Fruit fly (Drosophila melanogaster) whole organism, embryonic: ENCODE measurements around the gene CG5235.

Experiments used
- BEAF-32 ChIP-seq: fragments of 200-800 bp; sonication (Bioruptor generic); optimal IDR thresholded peaks from 3 replicates; lab custom pipeline; 2017; ENCODE audit warnings: missing biosample characterization, missing genetic modification characterization, mild to moderate bottlenecking, moderate library complexity, missing genetic modification reagents
- CG11504 ChIP-seq: fragments of 200-800 bp; sonication (Bioruptor generic); optimal IDR thresholded peaks from 3 replicates; lab custom pipeline; 2019; ENCODE audit warnings: missing biosample characterization, mild to moderate bottlenecking, missing genetic modification characterization, moderate library complexity
- CG12744 ChIP-seq: fragments of 200-800 bp; sonication (Bioruptor generic); optimal IDR thresholded peaks from 2 replicates; lab custom pipeline; 2016; ENCODE audit warnings: missing biosample characterization, missing genetic modification characterization
- CG13287 ChIP-seq: fragments of 200-800 bp; sonication (Bioruptor generic); IDR thresholded peaks from 2 replicates; pipeline ENCODE4 v1.3.6; 2022; ENCODE audit warnings: missing biosample characterization, missing genetic modification characterization; ENCODE audit not compliant: partially characterized antibody
- CG14710 ChIP-seq: fragments of 200-800 bp; sonication (Bioruptor generic); optimal IDR thresholded peaks from 3 replicates; lab custom pipeline; 2019; ENCODE audit warnings: missing biosample characterization, mild to moderate bottlenecking, missing genetic modification characterization, moderate library complexity
- CG15514 ChIP-seq: fragments of 200-800 bp; sonication (Bioruptor generic); optimal IDR thresholded peaks from 3 replicates; lab custom pipeline; 2017; ENCODE audit warnings: missing biosample characterization, missing genetic modification characterization, mild to moderate bottlenecking, moderate library complexity, missing genetic modification reagents
- CG17385 ChIP-seq: fragments of 200-800 bp; sonication (Bioruptor generic); optimal IDR thresholded peaks from 3 replicates; lab custom pipeline; 2018; ENCODE audit warnings: missing biosample characterization, mild to moderate bottlenecking, missing genetic modification characterization
- CG1792 ChIP-seq: fragments of 200-800 bp; sonication (Bioruptor generic); optimal IDR thresholded peaks from 2 replicates; lab custom pipeline; 2016; ENCODE audit warnings: missing biosample characterization, missing genetic modification characterization
- CG34422 ChIP-seq: fragments of 200-800 bp; sonication (Bioruptor generic); IDR thresholded peaks from 3 replicates; pipeline ENCODE4 v1.3.6; 2022; ENCODE audit warnings: missing biosample characterization, missing genetic modification characterization
- CG9797 ChIP-seq: fragments of 200-800 bp; sonication (Bioruptor generic); optimal IDR thresholded peaks from 3 replicates; lab custom pipeline; 2018; ENCODE audit warnings: missing biosample characterization, mild to moderate bottlenecking, missing genetic modification characterization
- Chrac-16 ChIP-seq: fragments of 200-800 bp; sonication (Bioruptor generic); optimal IDR thresholded peaks from 3 replicates; lab custom pipeline; 2016; ENCODE audit warnings: missing biosample characterization, missing genetic modification characterization
- CoRest ChIP-seq: fragments of 200-800 bp; sonication (Bioruptor generic); optimal IDR thresholded peaks from 3 replicates; lab custom pipeline; 2018; ENCODE audit warnings: missing biosample characterization, mild to moderate bottlenecking, missing genetic modification characterization, moderate library complexity
- Dfd ChIP-seq, 2 experiments: fragments of >200 bp; optimal IDR thresholded peaks; 2 replicates each; lab custom pipeline; 2017; ENCODE audit warnings: missing biosample characterization in 2 of 2, missing genetic modification characterization in 2 of 2
- Dref ChIP-seq: fragments of 200-800 bp; sonication (Bioruptor generic); IDR thresholded peaks from 2 replicates; pipeline ENCODE4 v1.3.6; 2022; ENCODE audit warnings: missing biosample characterization, missing genetic modification characterization
- E2f2 ChIP-seq: fragments of 200-800 bp; sonication (Bioruptor generic); IDR thresholded peaks from 2 replicates; pipeline ENCODE4 v1.3.6; 2022; ENCODE audit warnings: missing biosample characterization, missing genetic modification characterization
- Ets97D ChIP-seq: fragments of 200-800 bp; sonication (Bioruptor generic); optimal IDR thresholded peaks from 3 replicates; lab custom pipeline; 2016; ENCODE audit warnings: missing biosample characterization, missing genetic modification characterization
- Fer3 ChIP-seq: fragments of 200-800 bp; sonication (Bioruptor generic); optimal IDR thresholded peaks from 2 replicates; lab custom pipeline; 2018; ENCODE audit warnings: missing biosample characterization, mild to moderate bottlenecking, missing genetic modification characterization, moderate library complexity
- MESR4 ChIP-seq: fragments of 200-800 bp; sonication (Bioruptor generic); optimal IDR thresholded peaks from 2 replicates; lab custom pipeline; 2018; ENCODE audit warnings: missing biosample characterization, mild to moderate bottlenecking, missing genetic modification characterization, moderate library complexity
- Med ChIP-seq: fragments of 200-800 bp; sonication (Bioruptor generic); peaks from one replicate; lab custom pipeline; 2016; ENCODE audit warnings: missing biosample characterization, missing genetic modification characterization, mild to moderate bottlenecking, inconsistent platforms, moderate library complexity
- Nf-YB ChIP-seq: fragments of 200-800 bp; sonication (Bioruptor generic); optimal IDR thresholded peaks from 3 replicates; lab custom pipeline; 2019; ENCODE audit warnings: missing biosample characterization, mild to moderate bottlenecking, missing genetic modification characterization, moderate library complexity
- Opbp ChIP-seq: fragments of 200-800 bp; sonication (Bioruptor generic); IDR thresholded peaks from 3 replicates; pipeline ENCODE4 v1.3.6; 2022; ENCODE audit warnings: missing biosample characterization, missing genetic modification characterization; ENCODE audit not compliant: partially characterized antibody
- Scr ChIP-seq: fragments of 200-800 bp; sonication (Bioruptor generic); IDR thresholded peaks from 2 replicates; pipeline ENCODE4 v1.3.6; 2022; ENCODE audit warnings: missing biosample characterization, missing genetic modification characterization; ENCODE audit not compliant: partially characterized antibody
- Stat92E ChIP-seq, 3 experiments: fragments of >200 bp in 2 of 3; fragments of 200-800 bp in 1 of 3; sonication (Bioruptor generic) in 1 of 3; optimal IDR thresholded peaks; 2 replicates each; lab custom pipeline; 2017 to 2019; ENCODE audit warnings: missing biosample characterization in 3 of 3, missing genetic modification characterization in 3 of 3, mild to moderate bottlenecking in 1 of 3, moderate library complexity in 1 of 3
- YL-1 ChIP-seq: fragments of 200-800 bp; sonication (Bioruptor generic); optimal IDR thresholded peaks from 3 replicates; lab custom pipeline; 2017; ENCODE audit warnings: missing biosample characterization, mild to moderate bottlenecking, missing genetic modification characterization
- amos ChIP-seq: fragments of 200-800 bp; sonication (Bioruptor generic); IDR thresholded peaks from 2 replicates; pipeline ENCODE4 v1.3.6; 2022; ENCODE audit warnings: missing biosample characterization, missing genetic modification characterization; ENCODE audit not compliant: partially characterized antibody
- crol ChIP-seq: fragments of 200-800 bp; sonication (Bioruptor generic); IDR thresholded peaks from 2 replicates; pipeline ENCODE4 v1.3.6; 2022; ENCODE audit warnings: missing biosample characterization, missing genetic modification characterization
- gfzf ChIP-seq: fragments of 200-800 bp; sonication (Bioruptor generic); optimal IDR thresholded peaks from 2 replicates; lab custom pipeline; 2016; ENCODE audit warnings: missing biosample characterization, mild to moderate bottlenecking, missing genetic modification characterization, moderate library complexity
- ind ChIP-seq: fragments of 200-800 bp; sonication (Bioruptor generic); optimal IDR thresholded peaks from 3 replicates; lab custom pipeline; 2016; ENCODE audit warnings: missing biosample characterization, missing genetic modification characterization
- knrl ChIP-seq: fragments of 200-800 bp; sonication (Bioruptor generic); IDR thresholded peaks from 3 replicates; pipeline ENCODE4 v1.3.6; 2022; ENCODE audit warnings: missing biosample characterization, missing genetic modification characterization; ENCODE audit not compliant: partially characterized antibody
- lola ChIP-seq, 3 experiments: fragments of >200 bp in 2 of 3; fragments of 200-800 bp in 1 of 3; sonication (Bioruptor generic) in 1 of 3; optimal IDR thresholded peaks; 2 replicates each; lab custom pipeline; 2017 to 2019; ENCODE audit warnings: missing biosample characterization in 3 of 3, missing genetic modification characterization in 3 of 3, mild to moderate bottlenecking in 1 of 3, moderate library complexity in 1 of 3
- luna ChIP-seq: fragments of 200-800 bp; sonication (Bioruptor generic); optimal IDR thresholded peaks from 2 replicates; lab custom pipeline; 2016; ENCODE audit warnings: missing biosample characterization, missing genetic modification characterization
- mld ChIP-seq: fragments of 200-800 bp; sonication (Bioruptor generic); IDR thresholded peaks from 3 replicates; pipeline ENCODE4 v1.3.6; 2022; ENCODE audit warnings: missing biosample characterization, missing genetic modification characterization; ENCODE audit not compliant: partially characterized antibody
- nerfin-1 ChIP-seq: fragments of 200-800 bp; sonication (Bioruptor generic); optimal IDR thresholded peaks from 3 replicates; lab custom pipeline; 2019; ENCODE audit warnings: missing biosample characterization, mild to moderate bottlenecking, missing genetic modification characterization, moderate library complexity
- onecut ChIP-seq: fragments of 200-800 bp; sonication (Bioruptor generic); IDR thresholded peaks from 2 replicates; pipeline ENCODE4 v1.3.6; 2022; ENCODE audit warnings: missing biosample characterization, missing genetic modification characterization
- p53 ChIP-seq: fragments of 200-800 bp; sonication (Bioruptor generic); optimal IDR thresholded peaks from 2 replicates; lab custom pipeline; 2016; ENCODE audit warnings: missing biosample characterization, missing genetic modification characterization
- phol ChIP-seq: fragments of 200-800 bp; sonication (Bioruptor generic); optimal IDR thresholded peaks from 3 replicates; lab custom pipeline; 2018; ENCODE audit warnings: missing biosample characterization, mild to moderate bottlenecking, missing genetic modification characterization, moderate library complexity
- rib ChIP-seq: fragments of 200-800 bp; sonication (Bioruptor generic); IDR thresholded peaks from 2 replicates; pipeline ENCODE4 v1.3.6; 2022; ENCODE audit warnings: missing biosample characterization, missing genetic modification characterization
- ro ChIP-seq: fragments of 200-800 bp; sonication (Bioruptor generic); IDR thresholded peaks from 2 replicates; pipeline ENCODE4 v1.3.6; 2022; ENCODE audit warnings: missing biosample characterization, missing genetic modification characterization
- schlank ChIP-seq: fragments of 200-800 bp; sonication (Bioruptor generic); optimal IDR thresholded peaks from 2 replicates; lab custom pipeline; 2018; ENCODE audit warnings: missing biosample characterization, mild to moderate bottlenecking, missing genetic modification characterization
- so ChIP-seq: fragments of 200-800 bp; sonication (Bioruptor generic); IDR thresholded peaks from 3 replicates; pipeline ENCODE4 v1.3.6; 2022; ENCODE audit warnings: missing biosample characterization, missing genetic modification characterization
- stc ChIP-seq: fragments of 200-800 bp; sonication (Bioruptor generic); IDR thresholded peaks from 2 replicates; pipeline ENCODE4 v1.3.6; 2022; ENCODE audit warnings: missing biosample characterization, missing genetic modification characterization
- sug ChIP-seq: fragments of 200-800 bp; optimal IDR thresholded peaks from 2 replicates; lab custom pipeline; 2019; ENCODE audit warnings: missing biosample characterization, mild to moderate bottlenecking, missing genetic modification characterization, moderate library complexity
- trem ChIP-seq: fragments of 200-800 bp; optimal IDR thresholded peaks from 3 replicates; lab custom pipeline; 2019; ENCODE audit warnings: missing biosample characterization, mild to moderate bottlenecking, missing genetic modification characterization, moderate library complexity
- unc-4 ChIP-seq: fragments of 200-800 bp; sonication (Bioruptor generic); IDR thresholded peaks from 2 replicates; pipeline ENCODE4 v1.3.6; 2022; ENCODE audit warnings: missing biosample characterization, missing genetic modification characterization; ENCODE audit not compliant: partially characterized antibody
- zfh2 ChIP-seq: fragments of 200-800 bp; sonication (Bioruptor generic); optimal IDR thresholded peaks from 2 replicates; lab custom pipeline; 2016; ENCODE audit warnings: missing biosample characterization, missing genetic modification characterization

The CG5235 gene

DNA sequence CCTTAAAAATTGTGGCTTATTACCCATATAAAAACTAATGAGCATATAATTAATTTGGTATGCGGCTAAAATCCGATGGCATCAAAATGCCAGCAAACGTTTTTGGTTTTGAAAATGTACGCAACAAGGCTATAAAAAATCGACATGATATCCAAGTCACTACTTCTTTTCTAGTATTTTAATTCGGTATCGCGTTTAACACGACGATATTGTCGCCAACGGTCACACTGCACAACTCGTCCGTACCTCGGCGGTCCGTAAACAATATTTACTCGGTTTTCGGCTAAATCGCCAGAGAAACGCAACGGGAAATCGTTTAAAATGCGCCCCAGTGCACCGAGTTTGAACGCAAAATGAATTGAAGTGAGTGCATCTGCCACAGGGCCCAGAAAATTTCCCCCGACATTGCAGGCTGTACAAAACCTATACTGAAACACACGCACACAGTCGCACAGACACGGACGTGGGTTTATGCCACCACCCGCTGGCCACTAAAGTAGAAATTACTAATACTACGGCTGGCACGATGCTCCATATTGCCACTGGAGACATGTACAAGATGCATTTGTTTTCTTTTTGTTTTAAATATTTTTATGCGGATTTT lies 22.9 kb upstream of the CG5235 start, which contains the start of gene Taf4 (continued):
- no peak for TF ChIP-seq sug (tag; lab: Kevin White, UChicago)
- TF ChIP-seq so (GFP tag; lab: Robert Waterston, UW): no peak
- no peak for TF ChIP-seq ind (GFP tag; lab: Kevin White, UChicago)
- no peak for TF ChIP-seq CG12744
- no peak for TF ChIP-seq CoRest (tag; lab: Kevin White, UChicago)
- no peak for TF ChIP-seq schlank (tag; lab: Kevin White, UChicago)
- no peak for TF ChIP-seq p53 (GFP tag; lab: Kevin White, UChicago)
- TF ChIP-seq Dfd (GFP tag; optimal IDR thresholded peaks at IDR 0.05; lab: Kevin White, UChicago): no peak
- TF ChIP-seq stc (GFP tag; lab: Robert Waterston, UW): no peak
- no peak for TF ChIP-seq Nf-YB (GFP tag; lab: Kevin White, UChicago)
- TF ChIP-seq CG1792 (GFP tag; lab: Kevin White, UChicago): no peak
- no peak for TF ChIP-seq Fer3

DNA sequence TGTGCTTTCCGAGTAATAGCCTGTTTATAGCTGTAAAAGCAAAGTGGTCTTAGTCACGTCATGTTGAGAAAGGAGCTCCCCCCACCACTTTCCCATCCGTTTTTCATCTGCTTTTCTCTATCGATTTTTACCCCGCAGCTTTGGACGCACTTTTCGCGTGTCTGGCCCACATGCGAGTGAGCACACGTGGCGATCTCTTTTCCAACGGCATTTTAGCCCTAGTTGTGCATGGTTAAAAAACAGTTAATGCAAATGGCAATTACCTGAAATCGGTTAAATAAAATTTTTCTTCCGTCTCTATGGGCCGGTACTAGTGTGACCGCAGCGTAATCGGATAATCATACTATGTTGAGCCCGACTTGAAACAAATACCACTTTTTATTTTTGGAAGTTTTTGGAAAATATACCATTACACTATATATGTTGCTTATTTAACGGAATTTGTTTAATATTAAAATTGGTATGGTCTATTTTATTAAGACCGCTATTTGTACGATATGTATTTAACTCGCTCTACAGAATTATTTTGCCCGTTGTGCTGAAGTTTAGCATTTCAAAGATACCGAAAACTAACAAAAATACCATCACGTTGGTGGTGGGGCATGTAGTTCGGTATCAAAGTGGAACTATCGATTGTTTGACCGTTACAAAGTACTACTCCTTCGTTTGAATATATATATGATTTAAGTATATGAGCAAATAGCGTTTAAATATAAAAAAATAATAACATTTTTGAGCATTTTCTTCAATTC lies 22.1 kb upstream of the CG5235 start, which contains the start of gene Zn72D:
Zn72D (minus strand) TSS at position 558 of the 752 bp plus-strand sequence.
- peak; percentile 33; the same call in 1 of the 3 replicates for TF ChIP-seq CG34422 (GFP tag; lab: Robert Waterston, UW)
- TF ChIP-seq crol (GFP tag; lab: Robert Waterston, UW): 0 out of 2 replicates have a peak, but pooled peaks have one; percentile 7
- TF ChIP-seq CG15514 (GFP tag; lab: Kevin White, UChicago): peak; percentile 21
- no peak for TF ChIP-seq ro
- TF ChIP-seq mld (GFP tag; lab: Robert Waterston, UW): 0 out of 3 replicates have a peak, but pooled peaks have one; percentile 7
- TF ChIP-seq CG13287 (GFP tag; lab: Robert Waterston, UW): peak; percentile 46
- no peak for TF ChIP-seq Chrac-16 (GFP tag; lab: Kevin White, UChicago)
- TF ChIP-seq zfh2 (GFP tag; lab: Kevin White, UChicago): peak; percentile 24
- peak; percentile 99 for TF ChIP-seq onecut
- TF ChIP-seq CG11504 (tag; lab: Kevin White, UChicago): peak; percentile 68
- peak; percentile 75 for TF ChIP-seq YL-1 (GFP tag; lab: Kevin White, UChicago)
- TF ChIP-seq unc-4 (GFP tag; lab: Robert Waterston, UW): peak; percentile 36; the same call in 1 of the 2 replicates
- TF ChIP-seq lola (GFP tag; optimal IDR thresholded peaks at IDR 0.05; lab: Kevin White, UChicago): no peak
- peak; percentile 6; the same call in 2 of the 3 replicates for TF ChIP-seq Opbp (GFP tag; lab: Robert Waterston, UW)
- TF ChIP-seq phol (tag; lab: Kevin White, UChicago): peak; percentile 1
- peak; percentile 95 for TF ChIP-seq MESR4 (GFP tag; lab: Kevin White, UChicago)
- TF ChIP-seq CG17385 (GFP tag; lab: Kevin White, UChicago): no peak
- TF ChIP-seq nerfin-1 (tag; lab: Kevin White, UChicago): peak; percentile 9
- peak; percentile 69 for TF ChIP-seq BEAF-32
- peak; percentile 25 for TF ChIP-seq trem (tag; lab: Kevin White, UChicago)
- TF ChIP-seq luna (GFP tag; lab: Kevin White, UChicago): no peak
- peak; percentile 49 for TF ChIP-seq Dref (GFP tag; lab: Robert Waterston, UW)
- TF ChIP-seq amos (GFP tag; lab: Robert Waterston, UW): 0 out of 2 replicates have a peak, but pooled peaks have one; percentile 18
- peak; percentile 60 for TF ChIP-seq CG9797
- TF ChIP-seq knrl (GFP tag; lab: Robert Waterston, UW): peak; percentile 29; the same call in 1 of the 3 replicates
- peak; percentile 58 for TF ChIP-seq Scr (GFP tag; lab: Robert Waterston, UW)
- TF ChIP-seq Med: peak; percentile 35
- TF ChIP-seq E2f2 (GFP tag; lab: Robert Waterston, UW): 0 out of 2 replicates have a peak, but pooled peaks have one; percentile 18
- TF ChIP-seq gfzf (GFP tag; lab: Kevin White, UChicago): peak; percentile 70
- TF ChIP-seq CG14710 (tag; lab: Kevin White, UChicago): peak; percentile 28
- TF ChIP-seq Ets97D: peak; percentile 21
- TF ChIP-seq rib (GFP tag; lab: Robert Waterston, UW): no peak
- peak in 1 of 3 experiments; percentile 11 for TF ChIP-seq Stat92E (GFP tag; optimal IDR thresholded peaks at IDR 0.05; lab: Kevin White, UChicago)
